Worm (Caenorhabditis elegans) whole organism, L1 larva: ENCODE results near the gene T09A5.14.

Experiments
- C04F5.9 ChIP-seq: sonication (generic microtip); optimal IDR thresholded peaks from 2 replicates; lab custom pipeline; 2016; ENCODE audit warnings: missing genetic modification characterization, missing compliant biosample characterization
- C16A3.4 ChIP-seq: fragments of 150-350 bp; optimal IDR thresholded peaks from 2 replicates; lab custom pipeline; 2014; ENCODE audit warnings: missing biosample characterization, missing genetic modification characterization
- C34B4.2 ChIP-seq: sonication (generic microtip); optimal IDR thresholded peaks from 2 replicates; lab custom pipeline; 2017; ENCODE audit warnings: mild to moderate bottlenecking, missing genetic modification characterization, missing compliant biosample characterization
- F16B12.6 ChIP-seq: fragments of 150-350 bp; optimal IDR thresholded peaks from 2 replicates; lab custom pipeline; 2014; ENCODE audit warnings: missing biosample characterization, missing genetic modification characterization
- aha-1 ChIP-seq: fragments of 150-350 bp; optimal IDR thresholded peaks from 2 replicates; lab custom pipeline; 2014; ENCODE audit warnings: missing biosample characterization, missing genetic modification characterization
- alr-1 ChIP-seq: fragments of 200-800 bp; sonication (Bioruptor generic); optimal IDR thresholded peaks from 2 replicates; lab custom pipeline; 2018; ENCODE audit warnings: borderline replicate concordance, mild to moderate bottlenecking, missing genetic modification characterization, missing compliant biosample characterization
- blmp-1 ChIP-seq: fragments of 150-350 bp; optimal IDR thresholded peaks from 2 replicates; lab custom pipeline; 2014; ENCODE audit warnings: missing biosample characterization, missing genetic modification characterization
- ceh-63 ChIP-seq: fragments of 200-800 bp; sonication (Bioruptor generic); optimal IDR thresholded peaks from 2 replicates; lab custom pipeline; 2018; ENCODE audit warnings: mild to moderate bottlenecking, missing genetic modification characterization, missing compliant biosample characterization
- ceh-90 ChIP-seq: sonication (generic microtip); optimal IDR thresholded peaks from 2 replicates; lab custom pipeline; 2016; ENCODE audit warnings: missing genetic modification characterization, missing compliant biosample characterization
- ces-1 ChIP-seq: fragments of 150-350 bp; optimal IDR thresholded peaks from 2 replicates; lab custom pipeline; 2014; ENCODE audit warnings: missing biosample characterization, missing genetic modification reagents, missing genetic modification characterization
- efl-1 ChIP-seq, 4 experiments: fragments of 150-350 bp; optimal IDR thresholded peaks in 3 of 4; peaks in 1 of 4; 1 replicate in 1 of 4; 2 replicates in 3 of 4; lab custom pipeline; 2014; ENCODE audit warnings: missing biosample characterization in 2 of 4, missing genetic modification characterization in 2 of 4, missing genetic modification reagents in 2 of 4
- egl-13 ChIP-seq: sonication (generic microtip); optimal IDR thresholded peaks from 2 replicates; lab custom pipeline; 2016; ENCODE audit warnings: missing genotype, missing genetic modification reagents, missing genetic modification characterization, missing compliant biosample characterization
- elt-2 ChIP-seq: sonication (generic microtip); optimal IDR thresholded peaks from 2 replicates; lab custom pipeline; 2016; ENCODE audit warnings: missing genetic modification characterization, mild to moderate bottlenecking, inconsistent platforms, missing compliant biosample characterization, missing genetic modification reagents
- elt-3 ChIP-seq, 6 experiments: fragments of 150-350 bp in 1 of 6; sonication (generic microtip); optimal IDR thresholded peaks; 2 replicates each; lab custom pipeline; 2017 to 2018; ENCODE audit warnings: missing biosample characterization in 6 of 6, missing genetic modification characterization in 6 of 6, inconsistent platforms in 1 of 6
- ets-5 ChIP-seq: fragments of 200-800 bp; sonication (Bioruptor generic); IDR thresholded peaks from 2 replicates; pipeline ENCODE4 v1.3.6; 2022; ENCODE audit warnings: missing genetic modification characterization, missing compliant biosample characterization
- fkh-8 ChIP-seq: sonication (generic microtip); optimal IDR thresholded peaks from 2 replicates; lab custom pipeline; 2016; ENCODE audit warnings: mild to moderate bottlenecking, missing genetic modification characterization, missing compliant biosample characterization
- lin-13 ChIP-seq: fragments of 150-350 bp; optimal IDR thresholded peaks from 2 replicates; lab custom pipeline; 2014; ENCODE audit warnings: missing biosample characterization, missing genetic modification reagents, missing genetic modification characterization
- lin-14 ChIP-seq: fragments of 200-800 bp; sonication (Bioruptor generic); optimal IDR thresholded peaks from 2 replicates; lab custom pipeline; 2018; ENCODE audit warnings: mild to moderate bottlenecking, missing genetic modification characterization, moderate library complexity, missing compliant biosample characterization
- lin-39 ChIP-seq: fragments of 150-350 bp; optimal IDR thresholded peaks from 2 replicates; lab custom pipeline; 2014; ENCODE audit warnings: missing biosample characterization, missing genetic modification reagents, missing genetic modification characterization
- lir-3 ChIP-seq: sonication (generic microtip); optimal IDR thresholded peaks from 2 replicates; lab custom pipeline; 2016; ENCODE audit warnings: mild to moderate bottlenecking, missing genetic modification characterization, moderate library complexity, missing compliant biosample characterization; ENCODE audit not compliant: poor library complexity
- lsy-2 ChIP-seq, 2 experiments: fragments of 150-350 bp; optimal IDR thresholded peaks; 2 replicates each; lab custom pipeline; 2014; ENCODE audit warnings: missing biosample characterization in 2 of 2, missing genetic modification characterization in 2 of 2
- mdl-1 ChIP-seq, 2 experiments: fragments of 150-350 bp; optimal IDR thresholded peaks; 2 replicates each; lab custom pipeline; 2014 to 2017; ENCODE audit warnings: missing biosample characterization in 2 of 2, missing genetic modification characterization in 2 of 2, inconsistent platforms in 1 of 2
- mef-2 ChIP-seq: fragments of 150-350 bp; optimal IDR thresholded peaks from 2 replicates; lab custom pipeline; 2014; ENCODE audit warnings: missing biosample characterization, missing genetic modification characterization
- mep-1 ChIP-seq: fragments of 150-350 bp; optimal IDR thresholded peaks from 2 replicates; lab custom pipeline; 2014; ENCODE audit warnings: missing biosample characterization, missing genetic modification characterization
- nhr-11 ChIP-seq: fragments of 150-350 bp; optimal IDR thresholded peaks from 2 replicates; lab custom pipeline; 2014; ENCODE audit warnings: missing biosample characterization, missing genetic modification characterization
- nhr-12 ChIP-seq: sonication (generic microtip); optimal IDR thresholded peaks from 2 replicates; lab custom pipeline; 2017; ENCODE audit warnings: missing biosample characterization, missing genetic modification characterization
- nhr-20 ChIP-seq: sonication (generic microtip); optimal IDR thresholded peaks from 2 replicates; lab custom pipeline; 2016; ENCODE audit warnings: mild to moderate bottlenecking, missing genetic modification characterization, missing compliant biosample characterization
- nhr-237 ChIP-seq: fragments of 150-350 bp; optimal IDR thresholded peaks from 2 replicates; lab custom pipeline; 2014; ENCODE audit warnings: missing biosample characterization, missing genetic modification characterization
- nhr-71 ChIP-seq: sonication (generic microtip); optimal IDR thresholded peaks from 2 replicates; lab custom pipeline; 2016; ENCODE audit warnings: mild to moderate bottlenecking, missing genetic modification characterization, moderate library complexity, missing compliant biosample characterization
- nhr-76 ChIP-seq: sonication (generic microtip); optimal IDR thresholded peaks from 2 replicates; lab custom pipeline; 2017; ENCODE audit warnings: missing biosample characterization, missing genetic modification characterization
- nhr-77 ChIP-seq: fragments of 150-350 bp; optimal IDR thresholded peaks from 2 replicates; lab custom pipeline; 2014; ENCODE audit warnings: missing biosample characterization, missing genetic modification characterization
- nhr-84 ChIP-seq: sonication (generic microtip); optimal IDR thresholded peaks from 2 replicates; lab custom pipeline; 2017; ENCODE audit warnings: missing biosample characterization, missing genetic modification characterization
- nhr-85 ChIP-seq: sonication (generic microtip); peaks from one replicate; lab custom pipeline; 2016; ENCODE audit warnings: missing genetic modification characterization, inconsistent platforms, missing compliant biosample characterization
- nhr-90 ChIP-seq: sonication (generic microtip); optimal IDR thresholded peaks from 2 replicates; lab custom pipeline; 2016; ENCODE audit warnings: mild to moderate bottlenecking, missing genetic modification characterization, missing compliant biosample characterization; ENCODE audit not compliant: poor library complexity
- pax-3 ChIP-seq: fragments of 200-800 bp; sonication (Bioruptor generic); optimal IDR thresholded peaks from 2 replicates; lab custom pipeline; 2018; ENCODE audit warnings: mild to moderate bottlenecking, missing genetic modification characterization, moderate library complexity, missing compliant biosample characterization
- pqm-1 ChIP-seq: sonication (generic microtip); optimal IDR thresholded peaks from 3 replicates; lab custom pipeline; 2017; ENCODE audit warnings: missing biosample characterization, missing genetic modification characterization
- rnt-1 ChIP-seq: sonication (generic microtip); optimal IDR thresholded peaks from 2 replicates; lab custom pipeline; 2016; ENCODE audit warnings: mild to moderate bottlenecking, missing genetic modification characterization, moderate library complexity, missing compliant biosample characterization
- snu-23 ChIP-seq: sonication (generic microtip); optimal IDR thresholded peaks from 2 replicates; lab custom pipeline; 2016; ENCODE audit warnings: missing genetic modification characterization, missing compliant biosample characterization
- sptf-1 ChIP-seq: fragments of 150-350 bp; optimal IDR thresholded peaks from 2 replicates; lab custom pipeline; 2014; ENCODE audit warnings: missing biosample characterization, missing genetic modification characterization
- tlp-1 ChIP-seq: fragments of 150-350 bp; optimal IDR thresholded peaks from 2 replicates; lab custom pipeline; 2014; ENCODE audit warnings: missing biosample characterization, missing genetic modification characterization
- unc-30 ChIP-seq: sonication (generic microtip); optimal IDR thresholded peaks from 2 replicates; lab custom pipeline; 2017; ENCODE audit warnings: missing biosample characterization, missing genetic modification characterization
- unc-62 ChIP-seq: fragments of 150-350 bp; optimal IDR thresholded peaks from 2 replicates; lab custom pipeline; 2014; ENCODE audit warnings: missing biosample characterization, missing genetic modification reagents, missing genetic modification characterization
- zip-4 ChIP-seq: fragments of 200-800 bp; sonication (Bioruptor generic); optimal IDR thresholded peaks from 2 replicates; lab custom pipeline; 2018; ENCODE audit warnings: mild to moderate bottlenecking, missing genetic modification characterization, moderate library complexity, missing compliant biosample characterization

T09A5.14 gene

ce11 chrII:7792514-7792913 is 39.6 kb upstream of the T09A5.14 start:
- no peak for TF ChIP-seq C34B4.2
- TF ChIP-seq nhr-237 (tag; lab: Kevin White, UChicago): no peak
- no peak for TF ChIP-seq F16B12.6 (tag; lab: Kevin White, UChicago)
- TF ChIP-seq efl-1 (optimal IDR thresholded peaks at IDR 0.05; lab: Kevin White, UChicago): no peak
- no peak for TF ChIP-seq efl-1 (GFP tag; optimal IDR thresholded peaks at IDR 0.05 in 1 of 2; lab: Kevin White, UChicago)
- no peak for TF ChIP-seq nhr-77 (tag; lab: Kevin White, UChicago)
- TF ChIP-seq aha-1 (tag; lab: Kevin White, UChicago): no peak
- no peak for TF ChIP-seq pqm-1 (tag; lab: Kevin White, UChicago)
- no peak for TF ChIP-seq lir-3 (tag; lab: Kevin White, UChicago)
- TF ChIP-seq lin-39 (tag; lab: Kevin White, UChicago): no peak
- peak; percentile 26 for TF ChIP-seq nhr-20 (tag; lab: Kevin White, UChicago)
- TF ChIP-seq tlp-1 (tag; lab: Kevin White, UChicago): no peak
- TF ChIP-seq lin-14 (GFP tag; lab: Kevin White, UChicago): peak; percentile 68
- TF ChIP-seq nhr-85 (tag; lab: Kevin White, UChicago): peak; percentile 89
- no peak for TF ChIP-seq C04F5.9 (tag; lab: Kevin White, UChicago)
- TF ChIP-seq elt-2 (tag; lab: Kevin White, UChicago): no peak
- TF ChIP-seq lsy-2 (tag; optimal IDR thresholded peaks at IDR 0.05; lab: Kevin White, UChicago): peak in 1 of 2 experiments; percentile 59
- TF ChIP-seq nhr-11 (tag; lab: Kevin White, UChicago): no peak
- no peak for TF ChIP-seq ces-1 (GFP tag; lab: Kevin White, UChicago)
- TF ChIP-seq pax-3 (tag; lab: Kevin White, UChicago): no peak
- TF ChIP-seq mdl-1 (tag; optimal IDR thresholded peaks at IDR 0.05; lab: Kevin White, UChicago): no peak
- no peak for TF ChIP-seq alr-1 (tag; lab: Kevin White, UChicago)
- peak; percentile 42 for TF ChIP-seq snu-23 (GFP tag; lab: Kevin White, UChicago)
- peak; percentile 50 for TF ChIP-seq blmp-1 (tag; lab: Kevin White, UChicago)
- TF ChIP-seq ets-5 (GFP tag; lab: Robert Waterston, UW): no peak
- no peak for TF ChIP-seq nhr-76
- no peak for TF ChIP-seq mef-2
- no peak for TF ChIP-seq zip-4 (GFP tag; lab: Kevin White, UChicago)
- TF ChIP-seq ceh-63 (GFP tag; lab: Kevin White, UChicago): no peak
- no peak for TF ChIP-seq nhr-84
- no peak for TF ChIP-seq nhr-12 (tag; lab: Kevin White, UChicago)
- TF ChIP-seq unc-62 (GFP tag; lab: Kevin White, UChicago): no peak
- peak in 2 of 6 experiments; percentile 6 to 40 for TF ChIP-seq elt-3 (tag; optimal IDR thresholded peaks at IDR 0.05; lab: Kevin White, UChicago)
- no peak for TF ChIP-seq fkh-8
- TF ChIP-seq unc-30 (tag; lab: Kevin White, UChicago): no peak
- TF ChIP-seq mep-1 (tag; lab: Kevin White, UChicago): peak; percentile 50
- TF ChIP-seq lin-13 (GFP tag; lab: Kevin White, UChicago): no peak
- no peak for TF ChIP-seq ceh-90
- no peak for TF ChIP-seq rnt-1 (tag; lab: Kevin White, UChicago)
- TF ChIP-seq, all 84 proteins: peak for 8

ce11 chrII:7794222-7794621 is 37.9 kb upstream of the T09A5.14 start, which contains the start of gene glr-4:
glr-4 (minus strand) TSS chrII:7794322.
- TF ChIP-seq sptf-1 (tag; lab: Kevin White, UChicago): no peak
- no peak for TF ChIP-seq nhr-77 (tag; lab: Kevin White, UChicago)
- TF ChIP-seq nhr-71: no peak
- TF ChIP-seq egl-13 (tag; lab: Kevin White, UChicago): no peak
- no peak for TF ChIP-seq C16A3.4 (tag; lab: Kevin White, UChicago)
- TF ChIP-seq nhr-90 (tag; lab: Kevin White, UChicago): no peak
- TF ChIP-seq, all 84 proteins: peak for 0
